Worm (Caenorhabditis elegans): ENCODE measurements around the gene hsp-75.
A peak's percentile ranks its signal among the peaks of the same experiment; 100 is the strongest.

The hsp-75 gene

DNA sequence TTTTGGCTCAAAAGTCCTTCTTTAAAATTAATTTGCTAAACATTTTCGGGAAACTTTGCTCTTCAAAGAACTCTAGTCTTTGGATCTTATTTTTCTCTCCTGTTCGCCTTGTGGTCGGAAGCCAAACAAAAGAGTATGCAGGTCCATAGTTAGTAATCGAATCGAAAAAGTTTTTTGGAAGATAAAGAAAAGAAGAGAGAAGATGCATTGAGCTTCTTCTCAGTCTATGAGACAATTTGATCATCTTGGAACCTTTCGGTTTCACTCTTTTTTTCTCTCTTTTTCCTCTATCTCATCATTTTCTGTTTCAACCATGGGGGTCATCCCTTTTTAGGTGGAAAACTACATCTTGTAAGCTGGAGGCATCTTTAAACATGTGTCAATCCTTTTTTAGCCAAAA lies 27.2 kb upstream of the hsp-75 start:
- no peak for TF ChIP-seq nhr-90 (tag; optimal IDR thresholded peaks at IDR 0.05; ENCODE audit: poor library complexity)
- no peak for TF ChIP-seq hpl-2 (GFP tag; optimal IDR thresholded peaks at IDR 0.05)
- peak; percentile 78 for TF ChIP-seq fkh-10 (GFP tag; optimal IDR thresholded peaks at IDR 0.05)
- TF ChIP-seq hlh-17 (GFP tag; optimal IDR thresholded peaks at IDR 0.05; ENCODE audit: borderline replicate concordance) = no peak
- TF ChIP-seq lin-14 (GFP tag; optimal IDR thresholded peaks at IDR 0.05) = peak; percentile 72
- no peak for TF ChIP-seq nhr-28 (tag; optimal IDR thresholded peaks at IDR 0.05)
- no peak for TF ChIP-seq swsn-7 (tag; optimal IDR thresholded peaks at IDR 0.05)
- TF ChIP-seq ceh-8 (GFP tag; optimal IDR thresholded peaks at IDR 0.05) = no peak
- TF ChIP-seq ces-1 (GFP tag; optimal IDR thresholded peaks at IDR 0.05) = peak; percentile 82
- TF ChIP-seq vab-15 (tag; optimal IDR thresholded peaks at IDR 0.05) = no peak
- TF ChIP-seq aha-1 (tag; optimal IDR thresholded peaks at IDR 0.05) = no peak
- no peak for TF ChIP-seq C34B4.2 (tag; optimal IDR thresholded peaks at IDR 0.05)
- no peak for TF ChIP-seq lin-13 (GFP tag; optimal IDR thresholded peaks at IDR 0.05)
- TF ChIP-seq nhr-85 (tag) = no peak
- no peak for TF ChIP-seq aly-2 (tag; optimal IDR thresholded peaks at IDR 0.05)

DNA sequence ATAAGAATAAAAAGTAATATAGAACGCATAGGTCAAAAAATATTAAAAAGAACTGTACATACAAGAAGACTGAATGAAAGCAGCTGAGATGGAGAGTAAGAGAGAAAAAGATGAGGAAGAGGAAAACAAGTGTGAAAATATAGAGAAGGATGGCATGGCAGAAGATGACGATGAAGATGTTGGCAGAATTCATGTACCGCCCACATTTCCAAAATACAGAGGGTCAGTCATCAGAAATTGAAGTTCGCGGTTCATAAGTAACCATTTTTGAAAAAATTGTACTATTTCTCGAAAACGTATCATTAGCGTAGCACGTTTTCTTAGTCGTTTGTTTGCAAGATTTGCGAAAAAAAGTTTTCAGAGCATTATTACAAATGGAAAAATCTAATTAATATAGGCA lies 21.2 kb upstream of the hsp-75 start, which contains the start of gene zmp-6:
zmp-6 (minus strand) TSS at position 101 of the 400 bp plus-strand sequence.
- no peak for TF ChIP-seq Y116A8C.19 (tag; optimal IDR thresholded peaks at IDR 0.05; ENCODE audit: borderline replicate concordance)
- TF ChIP-seq elt-2 (tag; optimal IDR thresholded peaks at IDR 0.05) = no peak
- no peak for TF ChIP-seq ceh-8 (GFP tag; optimal IDR thresholded peaks at IDR 0.05)
- TF ChIP-seq alr-1 (tag; optimal IDR thresholded peaks at IDR 0.05; ENCODE audit: borderline replicate concordance) = no peak
- no peak for TF ChIP-seq lin-39 (tag; optimal IDR thresholded peaks at IDR 0.05)
- TF ChIP-seq fkh-4 (tag; optimal IDR thresholded peaks at IDR 0.05; ENCODE audit: borderline replicate concordance) = no peak
- no peak for TF ChIP-seq egl-27 (tag; optimal IDR thresholded peaks at IDR 0.05)
- TF ChIP-seq nhr-90 (tag; optimal IDR thresholded peaks at IDR 0.05; ENCODE audit: poor library complexity) = no peak
- TF ChIP-seq hlh-4 (tag; optimal IDR thresholded peaks at IDR 0.05) = no peak
- TF ChIP-seq efl-3 (GFP tag; optimal IDR thresholded peaks at IDR 0.05) = no peak
- no peak for TF ChIP-seq ceh-90 (tag; optimal IDR thresholded peaks at IDR 0.05)

- TF ChIP-seq nhr-47 (tag; optimal IDR thresholded peaks at IDR 0.05) (peak; percentile 3), snpc-4 (tag; optimal IDR thresholded peaks at IDR 0.05) (no peak), ztf-11 (tag; optimal IDR thresholded peaks at IDR 0.05) (no peak), swsn-7 (tag; optimal IDR thresholded peaks at IDR 0.05) (no peak), ama-1 (optimal IDR thresholded peaks at IDR 0.05) (no peak), sptf-1 (tag; optimal IDR thresholded peaks at IDR 0.05) (no peak), tlp-1 (tag; optimal IDR thresholded peaks at IDR 0.05) (no peak), lin-35 (GFP tag; optimal IDR thresholded peaks at IDR 0.05) (no peak), ces-1 (GFP tag; optimal IDR thresholded peaks at IDR 0.05) (no peak)
These were observed 19.9 kb upstream of the hsp-75 start for ce11 chrIII:7246389-7246788.

DNA sequence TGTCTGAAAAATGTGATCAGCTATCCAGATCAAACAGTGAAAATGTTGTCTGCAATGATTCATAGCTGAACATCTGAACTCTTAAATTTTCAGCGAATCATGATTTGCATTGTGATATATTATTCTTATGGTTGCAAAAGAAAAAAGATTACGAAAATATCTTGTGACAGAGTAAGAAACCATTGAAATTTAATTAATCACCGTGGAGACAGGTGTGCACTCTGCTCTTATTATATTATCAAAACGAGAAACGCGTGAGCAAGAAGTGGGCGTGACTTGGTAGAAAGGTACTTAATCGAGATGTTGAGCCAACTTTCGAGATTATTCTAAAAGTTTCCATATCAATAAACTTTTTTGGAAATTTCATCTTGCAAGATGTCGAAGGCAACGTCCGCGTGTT lies 16.5 kb upstream of the hsp-75 start, which contains the start of gene osm-10:
osm-10 (plus strand) TSS at position 293 of the 400 bp plus-strand sequence.
- TF ChIP-seq grh-1 (GFP tag; IDR thresholded peaks at IDR 0.05) (no peak), nhr-237 (tag; optimal IDR thresholded peaks at IDR 0.05) (no peak), efl-3 (GFP tag; optimal IDR thresholded peaks at IDR 0.05) (no peak), ceh-88 (GFP tag; IDR thresholded peaks at IDR 0.05) (no peak), zag-1 (tag; optimal IDR thresholded peaks at IDR 0.05) (no peak), tbx-2 (tag; optimal IDR thresholded peaks at IDR 0.05) (no peak), snu-23 (GFP tag; optimal IDR thresholded peaks at IDR 0.05) (no peak), nhr-28 (tag; optimal IDR thresholded peaks at IDR 0.05) (no peak), alr-1 (tag; optimal IDR thresholded peaks at IDR 0.05; ENCODE audit: borderline replicate concordance) (no peak), nhr-47 (tag; optimal IDR thresholded peaks at IDR 0.05) (peak; percentile 34), ceh-8 (GFP tag; optimal IDR thresholded peaks at IDR 0.05) (peak; percentile 77), nhr-71 (tag; optimal IDR thresholded peaks at IDR 0.05) (peak; percentile 49), nhr-90 (tag; optimal IDR thresholded peaks at IDR 0.05; ENCODE audit: poor library complexity) (no peak), fkh-8 (tag; optimal IDR thresholded peaks at IDR 0.05) (peak; percentile 58), pag-3 (tag; optimal IDR thresholded peaks at IDR 0.05; ENCODE audit: borderline replicate concordance, insufficient read depth) (no peak), hlh-17 (GFP tag; optimal IDR thresholded peaks at IDR 0.05; ENCODE audit: borderline replicate concordance) (no peak), blmp-1 (tag; optimal IDR thresholded peaks at IDR 0.05) (no peak), lir-3 (tag; optimal IDR thresholded peaks at IDR 0.05; ENCODE audit: poor library complexity) (no peak), vab-15 (tag; optimal IDR thresholded peaks at IDR 0.05) (no peak), dpl-1 (GFP tag; optimal IDR thresholded peaks at IDR 0.05) (no peak), lin-39 (tag; optimal IDR thresholded peaks at IDR 0.05) (no peak), pqm-1 (tag; optimal IDR thresholded peaks at IDR 0.05) (no peak), nhr-20 (tag; optimal IDR thresholded peaks at IDR 0.05) (no peak), ceh-82 (tag; optimal IDR thresholded peaks at IDR 0.05) (no peak)

Data from whole organism, L1 larva.